Worm (Caenorhabditis elegans) whole organism, L2 larva: ENCODE measurements around the gene pst-2.

Source experiments
- aly-2 ChIP-seq: fragments of 150-350 bp; optimal IDR thresholded peaks from 2 replicates; lab custom pipeline; 2014; ENCODE audit warnings: missing biosample characterization, missing genetic modification characterization
- ama-1 ChIP-seq: fragments of 150-350 bp; optimal IDR thresholded peaks from 2 replicates; lab custom pipeline; 2018; ENCODE audit warnings: inconsistent platforms
- blmp-1 ChIP-seq: sonication (generic microtip); optimal IDR thresholded peaks from 2 replicates; lab custom pipeline; 2017; ENCODE audit warnings: missing genetic modification characterization, mild to moderate bottlenecking, missing compliant biosample characterization, antibody characterized with exemption, moderate library complexity; ENCODE audit not compliant: insufficient read depth
- elt-3 ChIP-seq: sonication (generic microtip); optimal IDR thresholded peaks from 2 replicates; lab custom pipeline; 2017; ENCODE audit warnings: missing biosample characterization, missing genetic modification characterization
- lsy-2 ChIP-seq, 2 experiments: fragments of 150-350 bp in 1 of 2; sonication (generic microtip) in 1 of 2; optimal IDR thresholded peaks; 2 replicates each; lab custom pipeline; 2014 to 2017; ENCODE audit warnings: missing biosample characterization in 2 of 2, missing genetic modification characterization in 2 of 2
- nhr-10 ChIP-seq: sonication (generic microtip); optimal IDR thresholded peaks from 2 replicates; lab custom pipeline; 2017; ENCODE audit warnings: missing biosample characterization, missing genetic modification characterization
- nhr-11 ChIP-seq: fragments of 150-350 bp; optimal IDR thresholded peaks from 2 replicates; lab custom pipeline; 2014; ENCODE audit warnings: missing biosample characterization, missing genetic modification characterization
- nhr-12 ChIP-seq: fragments of 150-350 bp; optimal IDR thresholded peaks from 2 replicates; lab custom pipeline; 2014; ENCODE audit warnings: missing biosample characterization, missing genetic modification characterization
- nhr-23 ChIP-seq: fragments of 150-350 bp; optimal IDR thresholded peaks from 2 replicates; lab custom pipeline; 2014; ENCODE audit warnings: missing biosample characterization, missing genetic modification reagents, missing genetic modification characterization
- skn-1 ChIP-seq: sonication (generic microtip); optimal IDR thresholded peaks from 2 replicates; lab custom pipeline; 2017; ENCODE audit warnings: missing biosample characterization, missing genetic modification characterization
- unc-39 ChIP-seq: fragments of 150-350 bp; optimal IDR thresholded peaks from 2 replicates; lab custom pipeline; 2014; ENCODE audit warnings: missing biosample characterization, missing genetic modification characterization
- unc-62 ChIP-seq: fragments of 150-350 bp; optimal IDR thresholded peaks from 2 replicates; lab custom pipeline; 2014; ENCODE audit warnings: missing biosample characterization, missing genetic modification reagents, missing genetic modification characterization

DNA sequence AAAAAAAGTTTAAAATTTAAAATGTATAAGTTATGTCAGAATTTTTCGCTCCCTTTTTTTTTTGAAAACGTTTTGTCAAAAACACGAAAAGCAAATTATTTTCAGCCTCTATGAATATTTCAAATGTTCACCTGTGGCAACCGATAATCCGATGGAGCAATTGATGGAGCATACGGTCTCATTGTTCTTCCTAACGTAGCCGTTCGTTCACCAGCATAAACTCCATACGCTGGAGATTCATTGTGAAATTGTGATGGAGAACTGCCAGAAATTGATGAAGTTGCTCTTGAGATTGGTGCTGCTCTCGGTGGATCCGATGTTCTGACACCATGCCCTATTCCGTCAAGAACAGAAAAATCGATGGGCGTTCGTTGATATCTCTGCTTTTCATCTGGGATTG, 11.6 kb downstream of the pst-2 start:
- no peak for TF ChIP-seq nhr-12
- no peak for TF ChIP-seq unc-62 (GFP tag; lab: Kevin White, UChicago)
- TF ChIP-seq nhr-10 (tag; lab: Kevin White, UChicago) = no peak
- TF ChIP-seq blmp-1 = no peak
- no peak for TF ChIP-seq ama-1 (lab: Kevin White, UChicago)
- TF ChIP-seq elt-3 (tag; lab: Kevin White, UChicago) = no peak
- TF ChIP-seq nhr-23 (tag; lab: Kevin White, UChicago) = no peak
- no peak for TF ChIP-seq lsy-2 (tag; optimal IDR thresholded peaks at IDR 0.05; lab: Kevin White, UChicago)
- no peak for TF ChIP-seq nhr-11
- no peak for TF ChIP-seq unc-39
- TF ChIP-seq aly-2 (tag; lab: Kevin White, UChicago) = no peak
- TF ChIP-seq skn-1 (tag; lab: Kevin White, UChicago) = no peak
